Fruit fly (Drosophila melanogaster) S2 (cell line): ENCODE measurements around the gene CG7573.

Source experiments
- CG8478 ChIP-seq: fragments of >200 bp; optimal IDR thresholded peaks from 2 replicates; lab custom pipeline; 2018
- CTCF ChIP-seq, 2 experiments: fragments of >200 bp; optimal IDR thresholded peaks; 2 replicates each; lab custom pipeline; 2018

dm6 chr3L:11350680-11351665, 39.4 kb downstream of the CG7573 start:
- TF ChIP-seq CG8478 (lab: Kevin White, UChicago): no peak
- TF ChIP-seq CTCF (optimal IDR thresholded peaks at IDR 0.05; lab: Kevin White, UChicago): peak; percentile 81
